Worm (Caenorhabditis elegans) whole organism, early embryonic: ENCODE measurements around the gene slc-17.3.

Experiments used
- B0310.2 ChIP-seq: sonication (generic microtip); optimal IDR thresholded peaks from 2 replicates; lab custom pipeline; 2016; ENCODE audit warnings: mild to moderate bottlenecking, missing genetic modification characterization, missing compliant biosample characterization
- F13C5.2 ChIP-seq: sonication (generic microtip); optimal IDR thresholded peaks from 2 replicates; lab custom pipeline; 2017; ENCODE audit warnings: mild to moderate bottlenecking, missing genetic modification characterization, inconsistent platforms, missing compliant biosample characterization
- aly-1 ChIP-seq: sonication (generic microtip); optimal IDR thresholded peaks from 2 replicates; lab custom pipeline; 2016; ENCODE audit warnings: missing genetic modification characterization, missing compliant biosample characterization
- ama-1 ChIP-seq: fragments of 150-350 bp; optimal IDR thresholded peaks from 2 replicates; lab custom pipeline; 2014
- ceh-13 ChIP-seq: fragments of 200-800 bp; sonication (Bioruptor generic); optimal IDR thresholded peaks from 2 replicates; lab custom pipeline; 2018; ENCODE audit warnings: mild to moderate bottlenecking, missing genetic modification characterization, missing compliant biosample characterization
- ceh-36 ChIP-seq: sonication (generic microtip); optimal IDR thresholded peaks from 2 replicates; lab custom pipeline; 2016; ENCODE audit warnings: missing genetic modification characterization, inconsistent platforms, missing compliant biosample characterization
- ets-7 ChIP-seq: sonication (generic microtip); optimal IDR thresholded peaks from 2 replicates; lab custom pipeline; 2016; ENCODE audit warnings: missing genotype, missing genetic modification characterization, missing compliant biosample characterization
- flt-1 ChIP-seq: fragments of 200-800 bp; sonication (Bioruptor generic); IDR thresholded peaks from 2 replicates; pipeline ENCODE4 v1.3.6; 2022; ENCODE audit warnings: missing genetic modification characterization, missing compliant biosample characterization
- hmbx-1 ChIP-seq: sonication (generic microtip); optimal IDR thresholded peaks from 2 replicates; lab custom pipeline; 2016; ENCODE audit warnings: mild to moderate bottlenecking, missing genetic modification characterization, missing compliant biosample characterization
- hmg-4 ChIP-seq: fragments of 200-800 bp; sonication (Bioruptor generic); optimal IDR thresholded peaks from 2 replicates; lab custom pipeline; 2018; ENCODE audit warnings: mild to moderate bottlenecking, missing genetic modification characterization, missing compliant biosample characterization
- hnd-1 ChIP-seq: sonication (generic microtip); optimal IDR thresholded peaks from 2 replicates; lab custom pipeline; 2016; ENCODE audit warnings: missing genetic modification characterization, missing compliant biosample characterization
- pes-1 ChIP-seq: fragments of 200-800 bp; sonication (Bioruptor generic); IDR thresholded peaks from 2 replicates; pipeline ENCODE4 v1.3.6; 2022; ENCODE audit warnings: missing genetic modification reagents, missing genetic modification characterization, missing compliant biosample characterization
- scrt-1 ChIP-seq: fragments of 200-800 bp; sonication (Bioruptor generic); IDR thresholded peaks from 2 replicates; pipeline ENCODE4 v1.3.6; 2022; ENCODE audit warnings: missing genetic modification characterization, missing compliant biosample characterization
- sea-1 ChIP-seq: fragments of 200-800 bp; sonication (Bioruptor generic); conservative IDR thresholded peaks from 2 replicates; pipeline ENCODE4 v1.3.6; 2022; ENCODE audit warnings: missing genetic modification characterization, missing compliant biosample characterization
- tbx-11 ChIP-seq: fragments of 200-800 bp; sonication (Bioruptor generic); IDR thresholded peaks from 2 replicates; pipeline ENCODE4 v1.3.6; 2022; ENCODE audit warnings: missing genetic modification characterization, missing compliant biosample characterization
- tbx-37 ChIP-seq: fragments of 200-800 bp; sonication (Bioruptor generic); conservative IDR thresholded peaks from 2 replicates; pipeline ENCODE4 v1.3.6; 2022; ENCODE audit warnings: missing genetic modification reagents, missing genetic modification characterization, missing compliant biosample characterization
- tra-4 ChIP-seq: sonication (generic microtip); optimal IDR thresholded peaks from 2 replicates; lab custom pipeline; 2017; ENCODE audit warnings: missing genetic modification characterization, missing compliant biosample characterization

slc-17.3 gene

ce11 chrIII:7865238-7865761 lies at the start of gene slc-17.3:
slc-17.3 (minus strand) TSS chrIII:7865288.
- TF ChIP-seq B0310.2: no peak
- no peak for TF ChIP-seq tbx-11 (GFP tag; lab: Robert Waterston, UW)
- TF ChIP-seq tra-4: no peak
- no peak for TF ChIP-seq hmbx-1 (tag; lab: Kevin White, UChicago)
- no peak for TF ChIP-seq ets-7
- TF ChIP-seq ceh-13 (GFP tag; lab: Kevin White, UChicago): no peak
- TF ChIP-seq aly-1 (tag; lab: Kevin White, UChicago): no peak
- TF ChIP-seq ama-1 (lab: Kevin White, UChicago): no peak
- TF ChIP-seq hnd-1 (tag; lab: Kevin White, UChicago): no peak
- no peak for TF ChIP-seq tbx-37 (GFP tag; lab: Robert Waterston, UW)
- no peak for TF ChIP-seq ceh-36 (tag; lab: Kevin White, UChicago)
- no peak for TF ChIP-seq hmg-4 (GFP tag; lab: Kevin White, UChicago)
- no peak for TF ChIP-seq flt-1 (GFP tag; lab: Robert Waterston, UW)
- no peak for TF ChIP-seq F13C5.2 (tag; lab: Kevin White, UChicago)
- TF ChIP-seq scrt-1 (GFP tag; lab: Robert Waterston, UW): no peak
- no peak for TF ChIP-seq sea-1
- no peak for TF ChIP-seq pes-1 (GFP tag; lab: Robert Waterston, UW)

- TF ChIP-seq pes-1 (GFP tag; lab: Robert Waterston, UW) (no peak), B0310.2 (no peak), hmg-4 (GFP tag; lab: Kevin White, UChicago) (no peak), hmbx-1 (tag; lab: Kevin White, UChicago) (no peak), ceh-13 (GFP tag; lab: Kevin White, UChicago) (no peak), scrt-1 (GFP tag; lab: Robert Waterston, UW) (no peak), ets-7 (no peak), tbx-11 (GFP tag; lab: Robert Waterston, UW) (no peak), tbx-37 (GFP tag; lab: Robert Waterston, UW) (no peak), aly-1 (tag; lab: Kevin White, UChicago) (no peak), flt-1 (GFP tag; lab: Robert Waterston, UW) (no peak), ceh-36 (tag; lab: Kevin White, UChicago) (no peak), ama-1 (lab: Kevin White, UChicago) (no peak), tra-4 (no peak), F13C5.2 (tag; lab: Kevin White, UChicago) (no peak), hnd-1 (tag; lab: Kevin White, UChicago) (no peak), sea-1 (no peak)
Measured at ce11 chrIII:7913488-7913887, 48.4 kb upstream of the slc-17.3 start, which contains the start of gene ZK688.12. ZK688.12 (minus strand) TSS chrIII:7913588.

DNA sequence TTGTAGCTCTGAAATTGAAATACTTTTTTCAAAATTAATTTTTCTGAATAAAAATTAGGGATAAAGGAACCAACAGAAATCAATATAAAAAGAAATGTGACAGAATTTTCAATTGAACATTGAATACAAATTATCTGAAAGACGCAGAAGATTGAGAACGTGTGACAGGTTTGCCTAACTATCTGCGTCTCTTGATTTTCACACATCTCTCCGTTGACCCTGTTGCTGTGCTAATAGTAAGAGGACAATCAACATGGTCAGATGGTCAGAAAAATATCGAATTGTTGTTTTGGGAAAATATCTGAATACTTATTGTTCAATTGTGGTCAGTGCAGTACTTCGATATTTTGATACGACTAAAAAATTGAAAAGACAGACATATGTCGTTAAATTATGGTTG lies 46.5 kb upstream of the slc-17.3 start, which contains the start of gene ZK688.7:
TSS of gene ZK688.7 (minus strand) at position 14 of the 400 bp plus-strand sequence.
- TF ChIP-seq aly-1 (tag; lab: Kevin White, UChicago): no peak
- no peak for TF ChIP-seq hmbx-1 (tag; lab: Kevin White, UChicago)
- no peak for TF ChIP-seq tbx-37 (GFP tag; lab: Robert Waterston, UW)
- TF ChIP-seq tra-4: no peak
- TF ChIP-seq tbx-11 (GFP tag; lab: Robert Waterston, UW): no peak
- no peak for TF ChIP-seq B0310.2
- no peak for TF ChIP-seq ama-1 (lab: Kevin White, UChicago)
- no peak for TF ChIP-seq ceh-13 (GFP tag; lab: Kevin White, UChicago)
- no peak for TF ChIP-seq ceh-36 (tag; lab: Kevin White, UChicago)
- no peak for TF ChIP-seq hmg-4 (GFP tag; lab: Kevin White, UChicago)
- no peak for TF ChIP-seq scrt-1 (GFP tag; lab: Robert Waterston, UW)
- no peak for TF ChIP-seq ets-7
- TF ChIP-seq F13C5.2 (tag; lab: Kevin White, UChicago): no peak
- no peak for TF ChIP-seq hnd-1 (tag; lab: Kevin White, UChicago)
- no peak for TF ChIP-seq flt-1 (GFP tag; lab: Robert Waterston, UW)

ce11 chrIII:7909263-7909662 lies 44.2 kb upstream of the slc-17.3 start, which contains the start of gene ZK688.1:
ZK688.1 (plus strand) TSS chrIII:7909563.
- TF ChIP-seq F13C5.2 (tag; lab: Kevin White, UChicago) (no peak), aly-1 (tag; lab: Kevin White, UChicago) (no peak), ceh-36 (tag; lab: Kevin White, UChicago) (no peak), ceh-13 (GFP tag; lab: Kevin White, UChicago) (no peak), hnd-1 (tag; lab: Kevin White, UChicago) (no peak), B0310.2 (no peak), ama-1 (lab: Kevin White, UChicago) (no peak), hmg-4 (GFP tag; lab: Kevin White, UChicago) (no peak), tra-4 (no peak), sea-1 (no peak)

DNA sequence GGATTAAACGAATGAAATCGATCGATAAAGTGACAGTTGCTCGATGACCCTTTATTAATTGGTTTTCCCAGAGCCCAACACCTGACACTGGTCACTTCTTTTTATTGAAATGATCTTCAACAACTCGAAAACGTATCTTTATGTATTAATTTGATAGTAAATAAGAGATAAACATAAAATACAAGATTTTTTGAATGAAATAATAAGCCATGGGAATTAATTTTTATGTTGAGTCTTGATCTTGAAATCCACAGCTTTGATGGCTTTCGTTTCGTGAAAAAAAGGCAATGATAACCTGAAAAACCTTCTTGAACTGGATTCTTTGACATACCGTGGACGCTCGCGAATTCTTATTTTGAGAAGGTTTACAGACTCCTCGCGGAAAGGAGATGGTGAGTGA lies 42.4 kb upstream of the slc-17.3 start, which contains the start of gene pcp-5:
TSS of gene pcp-5 (minus strand) at position 101 of the 400 bp plus-strand sequence.
- TF ChIP-seq tbx-37 (GFP tag; lab: Robert Waterston, UW) (no peak), ceh-13 (GFP tag; lab: Kevin White, UChicago) (no peak), scrt-1 (GFP tag; lab: Robert Waterston, UW) (no peak), pes-1 (GFP tag; lab: Robert Waterston, UW) (no peak), flt-1 (GFP tag; lab: Robert Waterston, UW) (no peak), sea-1 (no peak), tra-4 (no peak), hmbx-1 (tag; lab: Kevin White, UChicago) (no peak)

ce11 chrIII:7903427-7903826 lies 38.3 kb upstream of the slc-17.3 start:
- no peak for TF ChIP-seq hmbx-1 (tag; lab: Kevin White, UChicago)

- TF ChIP-seq aly-1 (tag; lab: Kevin White, UChicago): no peak
- TF ChIP-seq tbx-37 (GFP tag; lab: Robert Waterston, UW): no peak
- no peak for TF ChIP-seq F13C5.2 (tag; lab: Kevin White, UChicago)
- no peak for TF ChIP-seq tbx-11 (GFP tag; lab: Robert Waterston, UW)
- TF ChIP-seq ama-1 (lab: Kevin White, UChicago): no peak
- no peak for TF ChIP-seq sea-1
- no peak for TF ChIP-seq tra-4
- no peak for TF ChIP-seq hmg-4 (GFP tag; lab: Kevin White, UChicago)
- TF ChIP-seq ceh-13 (GFP tag; lab: Kevin White, UChicago): no peak
- TF ChIP-seq hmbx-1 (tag; lab: Kevin White, UChicago): no peak
- no peak for TF ChIP-seq B0310.2
- no peak for TF ChIP-seq hnd-1 (tag; lab: Kevin White, UChicago)
- TF ChIP-seq scrt-1 (GFP tag; lab: Robert Waterston, UW): no peak
- TF ChIP-seq flt-1 (GFP tag; lab: Robert Waterston, UW): no peak
- no peak for TF ChIP-seq pes-1 (GFP tag; lab: Robert Waterston, UW)
- no peak for TF ChIP-seq ceh-36 (tag; lab: Kevin White, UChicago)
- no peak for TF ChIP-seq ets-7
Measured at ce11 chrIII:7900733-7901132, 35.6 kb upstream of the slc-17.3 start, which contains the start of gene best-24. best-24 (plus strand) TSS chrIII:7901033.
